Worm (Caenorhabditis elegans) whole organism, L2 larva: ENCODE measurements around the gene slc-17.5.

Experiments used
- C34F6.9 ChIP-seq: fragments of 150-350 bp; optimal IDR thresholded peaks from 2 replicates; lab custom pipeline; 2014; ENCODE audit warnings: missing biosample characterization, missing genetic modification characterization
- Y55F3AM.14 ChIP-seq: fragments of 200-800 bp; sonication (Bioruptor generic); optimal IDR thresholded peaks from 2 replicates; lab custom pipeline; 2018; ENCODE audit warnings: mild to moderate bottlenecking, missing genetic modification characterization, missing compliant biosample characterization
- ZK546.5 ChIP-seq: sonication (generic microtip); optimal IDR thresholded peaks from 2 replicates; lab custom pipeline; 2017; ENCODE audit warnings: missing biosample characterization, missing genetic modification characterization
- ama-1 ChIP-seq: fragments of 150-350 bp; optimal IDR thresholded peaks from 2 replicates; lab custom pipeline; 2018; ENCODE audit warnings: inconsistent platforms
- blmp-1 ChIP-seq: sonication (generic microtip); optimal IDR thresholded peaks from 2 replicates; lab custom pipeline; 2017; ENCODE audit warnings: missing genetic modification characterization, mild to moderate bottlenecking, missing compliant biosample characterization, antibody characterized with exemption, moderate library complexity; ENCODE audit not compliant: insufficient read depth
- ceh-16 ChIP-seq: fragments of 150-350 bp; optimal IDR thresholded peaks from 2 replicates; lab custom pipeline; 2014; ENCODE audit warnings: missing biosample characterization, missing genetic modification characterization
- ceh-82 ChIP-seq: fragments of 150-350 bp; optimal IDR thresholded peaks from 2 replicates; lab custom pipeline; 2014; ENCODE audit warnings: missing biosample characterization, missing genetic modification characterization
- egl-27 ChIP-seq: sonication (generic microtip); optimal IDR thresholded peaks from 3 replicates; lab custom pipeline; 2017; ENCODE audit warnings: missing biosample characterization, missing genetic modification reagents, missing genetic modification characterization
- elt-1 ChIP-seq: fragments of 150-350 bp; optimal IDR thresholded peaks from 2 replicates; lab custom pipeline; 2014; ENCODE audit warnings: missing biosample characterization, missing genetic modification characterization
- elt-3 ChIP-seq: sonication (generic microtip); optimal IDR thresholded peaks from 2 replicates; lab custom pipeline; 2017; ENCODE audit warnings: missing biosample characterization, missing genetic modification characterization
- fos-1 ChIP-seq: fragments of 150-350 bp; optimal IDR thresholded peaks from 2 replicates; lab custom pipeline; 2014; ENCODE audit warnings: missing biosample characterization, missing genetic modification characterization
- lin-11 ChIP-seq: fragments of 150-350 bp; sonication (generic microtip); optimal IDR thresholded peaks from 2 replicates; lab custom pipeline; 2014; ENCODE audit warnings: missing biosample characterization, missing genetic modification characterization, inconsistent platforms, mixed read lengths
- lin-13 ChIP-seq: fragments of 150-350 bp; optimal IDR thresholded peaks from 2 replicates; lab custom pipeline; 2014; ENCODE audit warnings: missing biosample characterization, missing genetic modification reagents, missing genetic modification characterization
- lin-39 ChIP-seq: fragments of 150-350 bp; optimal IDR thresholded peaks from 2 replicates; lab custom pipeline; 2014; ENCODE audit warnings: missing biosample characterization, missing genetic modification reagents, missing genetic modification characterization
- mbf-1 ChIP-seq: sonication (generic microtip); optimal IDR thresholded peaks from 2 replicates; lab custom pipeline; 2017; ENCODE audit warnings: missing biosample characterization, missing genetic modification characterization
- mdl-1 ChIP-seq, 2 experiments: fragments of 150-350 bp in 1 of 2; sonication (generic microtip) in 1 of 2; optimal IDR thresholded peaks; 2 replicates each; lab custom pipeline; 2017; ENCODE audit warnings: missing biosample characterization in 2 of 2, missing genetic modification characterization in 2 of 2
- nhr-11 ChIP-seq: fragments of 150-350 bp; optimal IDR thresholded peaks from 2 replicates; lab custom pipeline; 2014; ENCODE audit warnings: missing biosample characterization, missing genetic modification characterization
- nhr-129 ChIP-seq: fragments of 150-350 bp; optimal IDR thresholded peaks from 2 replicates; lab custom pipeline; 2014; ENCODE audit warnings: missing biosample characterization, missing genetic modification characterization
- nhr-21 ChIP-seq: fragments of 150-350 bp; optimal IDR thresholded peaks from 2 replicates; lab custom pipeline; 2014; ENCODE audit warnings: missing biosample characterization, missing genetic modification characterization
- nhr-237 ChIP-seq: fragments of 150-350 bp; optimal IDR thresholded peaks from 2 replicates; lab custom pipeline; 2014; ENCODE audit warnings: missing biosample characterization, missing genetic modification characterization
- nhr-6 ChIP-seq: fragments of 150-350 bp; optimal IDR thresholded peaks from 2 replicates; lab custom pipeline; 2014; ENCODE audit warnings: missing biosample characterization, missing genetic modification characterization
- sem-4 ChIP-seq: fragments of 150-350 bp; optimal IDR thresholded peaks from 2 replicates; lab custom pipeline; 2014; ENCODE audit warnings: missing biosample characterization, missing genetic modification reagents, missing genetic modification characterization
- sma-9 ChIP-seq, 2 experiments: fragments of 150-350 bp in 1 of 2; sonication (generic microtip) in 1 of 2; optimal IDR thresholded peaks; 2 replicates each; lab custom pipeline; 2014 to 2016; ENCODE audit warnings: missing genetic modification characterization in 2 of 2, mild to moderate bottlenecking in 1 of 2, missing biosample characterization in 1 of 2, missing compliant biosample characterization in 1 of 2, missing genetic modification reagents in 1 of 2, moderate library complexity in 1 of 2
- snpc-4 ChIP-seq: fragments of 150-350 bp; optimal IDR thresholded peaks from 2 replicates; lab custom pipeline; 2014; ENCODE audit warnings: missing biosample characterization, missing genetic modification characterization
- unc-39 ChIP-seq: fragments of 150-350 bp; optimal IDR thresholded peaks from 2 replicates; lab custom pipeline; 2014; ENCODE audit warnings: missing biosample characterization, missing genetic modification characterization
- unc-62 ChIP-seq: fragments of 150-350 bp; optimal IDR thresholded peaks from 2 replicates; lab custom pipeline; 2014; ENCODE audit warnings: missing biosample characterization, missing genetic modification reagents, missing genetic modification characterization
- zag-1 ChIP-seq: fragments of 150-350 bp; optimal IDR thresholded peaks from 2 replicates; lab custom pipeline; 2014; ENCODE audit warnings: missing biosample characterization, missing genetic modification characterization
- ztf-1 ChIP-seq: fragments of 200-800 bp; sonication (Bioruptor generic); conservative IDR thresholded peaks from 2 replicates; pipeline ENCODE4 v1.3.6; 2022; ENCODE audit warnings: missing genetic modification characterization, missing compliant biosample characterization
- ztf-4 ChIP-seq: fragments of 150-350 bp; optimal IDR thresholded peaks from 2 replicates; lab custom pipeline; 2014; ENCODE audit warnings: missing biosample characterization, missing genetic modification characterization

Gene slc-17.5

ce11 chrV:8299191-8299854 lies 14.6 kb upstream of the slc-17.5 start, which contains the start of gene W02D7.5:
Gene W02D7.5, minus strand, starts transcription at chrV:8299241.
- TF ChIP-seq elt-1 = no peak
- no peak for TF ChIP-seq ztf-1 (GFP tag; lab: Robert Waterston, UW)
- no peak for TF ChIP-seq elt-3
- TF ChIP-seq ZK546.5 (tag; lab: Kevin White, UChicago) = no peak

- TF ChIP-seq unc-62 (GFP tag; lab: Kevin White, UChicago) = no peak
- TF ChIP-seq nhr-129 (tag; lab: Kevin White, UChicago) = no peak
- no peak for TF ChIP-seq Y55F3AM.14 (GFP tag; lab: Kevin White, UChicago)
- no peak for TF ChIP-seq ceh-82 (tag; lab: Kevin White, UChicago)
- no peak for TF ChIP-seq ZK546.5 (tag; lab: Kevin White, UChicago)
- TF ChIP-seq blmp-1 (tag; lab: Kevin White, UChicago) = no peak
- no peak for TF ChIP-seq egl-27 (tag; lab: Kevin White, UChicago)
- TF ChIP-seq ama-1 (lab: Kevin White, UChicago) = no peak
- TF ChIP-seq sem-4 (tag; lab: Kevin White, UChicago) = no peak
Measured at ce11 chrV:8297504-8297903, 12.8 kb upstream of the slc-17.5 start, which contains the start of gene W02D7.4. Gene W02D7.4, minus strand, starts transcription at chrV:8297604.

- no peak for TF ChIP-seq ztf-1 (GFP tag; lab: Robert Waterston, UW)
- TF ChIP-seq mdl-1 (tag; optimal IDR thresholded peaks at IDR 0.05; lab: Kevin White, UChicago) = no peak
Measured at ce11 chrV:8295866-8296265, 11.2 kb upstream of the slc-17.5 start, which contains the start of gene smex-1. Gene smex-1, minus strand, starts transcription at chrV:8295966.

ce11 chrV:8291764-8292163 lies 7.1 kb upstream of the slc-17.5 start, which contains the start of gene srg-33:
Gene srg-33, plus strand, starts transcription at chrV:8292064.
- TF ChIP-seq ceh-16 (tag; lab: Kevin White, UChicago) = no peak
- no peak for TF ChIP-seq snpc-4 (tag; lab: Kevin White, UChicago)
- no peak for TF ChIP-seq lin-11 (tag; lab: Kevin White, UChicago)
- no peak for TF ChIP-seq nhr-237 (tag; lab: Kevin White, UChicago)
- TF ChIP-seq unc-39 = no peak
- TF ChIP-seq nhr-6 (tag; lab: Kevin White, UChicago) = no peak
- TF ChIP-seq nhr-21 (tag; lab: Kevin White, UChicago) = no peak
- TF ChIP-seq ZK546.5 (tag; lab: Kevin White, UChicago) = no peak
- TF ChIP-seq mbf-1 = no peak
- TF ChIP-seq ama-1 (lab: Kevin White, UChicago) = no peak

ce11 chrV:8288125-8288806 lies 3.6 kb upstream of the slc-17.5 start:
- peak; percentile 7 for TF ChIP-seq nhr-6 (tag; lab: Kevin White, UChicago)
- TF ChIP-seq zag-1 (tag; lab: Kevin White, UChicago) = peak; percentile 24
- TF ChIP-seq lin-13 = no peak
- TF ChIP-seq nhr-237 (tag; lab: Kevin White, UChicago) = no peak
- peak in 1 of 2 experiments; percentile 64 for TF ChIP-seq mdl-1 (tag; optimal IDR thresholded peaks at IDR 0.05; lab: Kevin White, UChicago)
- TF ChIP-seq sma-9 (GFP tag; optimal IDR thresholded peaks at IDR 0.05; lab: Kevin White, UChicago) = peak; percentile 98
- TF ChIP-seq sma-9 (tag; optimal IDR thresholded peaks at IDR 0.05; lab: Kevin White, UChicago) = no peak
- peak; percentile 45 for TF ChIP-seq C34F6.9 (tag; lab: Kevin White, UChicago)

ce11 chrV:8285455-8285854 lies 755 bp upstream of the slc-17.5 start:
- no peak for TF ChIP-seq lin-39 (tag; lab: Kevin White, UChicago)
- TF ChIP-seq ceh-16 (tag; lab: Kevin White, UChicago) = no peak
- no peak for TF ChIP-seq nhr-21 (tag; lab: Kevin White, UChicago)
- no peak for TF ChIP-seq nhr-11 (tag; lab: Kevin White, UChicago)
- no peak for TF ChIP-seq ztf-4 (tag; lab: Kevin White, UChicago)
- peak; percentile 28 for TF ChIP-seq fos-1 (tag; lab: Kevin White, UChicago)
